Worm (Caenorhabditis elegans) whole organism, L2 larva: ENCODE data around the gene C14A4.6.

Experiments used
- C34F6.9 ChIP-seq: fragments of 150-350 bp; optimal IDR thresholded peaks from 2 replicates; lab custom pipeline; 2014; ENCODE audit warnings: missing biosample characterization, missing genetic modification characterization
- F13H6.1 ChIP-seq: sonication (generic microtip); optimal IDR thresholded peaks from 2 replicates; lab custom pipeline; 2016; ENCODE audit warnings: missing genetic modification characterization, missing compliant biosample characterization
- Y55F3AM.14 ChIP-seq: fragments of 200-800 bp; sonication (Bioruptor generic); optimal IDR thresholded peaks from 2 replicates; lab custom pipeline; 2018; ENCODE audit warnings: mild to moderate bottlenecking, missing genetic modification characterization, missing compliant biosample characterization
- ZK546.5 ChIP-seq: sonication (generic microtip); optimal IDR thresholded peaks from 2 replicates; lab custom pipeline; 2017; ENCODE audit warnings: missing biosample characterization, missing genetic modification characterization
- alr-1 ChIP-seq: fragments of 150-350 bp; optimal IDR thresholded peaks from 2 replicates; lab custom pipeline; 2014; ENCODE audit warnings: missing biosample characterization, missing genetic modification characterization
- aly-2 ChIP-seq: fragments of 150-350 bp; optimal IDR thresholded peaks from 2 replicates; lab custom pipeline; 2014; ENCODE audit warnings: missing biosample characterization, missing genetic modification characterization
- ama-1 ChIP-seq: fragments of 150-350 bp; optimal IDR thresholded peaks from 2 replicates; lab custom pipeline; 2018; ENCODE audit warnings: inconsistent platforms
- blmp-1 ChIP-seq: sonication (generic microtip); optimal IDR thresholded peaks from 2 replicates; lab custom pipeline; 2017; ENCODE audit warnings: missing genetic modification characterization, mild to moderate bottlenecking, missing compliant biosample characterization, antibody characterized with exemption, moderate library complexity; ENCODE audit not compliant: insufficient read depth
- ceh-16 ChIP-seq: fragments of 150-350 bp; optimal IDR thresholded peaks from 2 replicates; lab custom pipeline; 2014; ENCODE audit warnings: missing biosample characterization, missing genetic modification characterization
- crh-2 ChIP-seq: sonication (generic microtip); optimal IDR thresholded peaks from 2 replicates; lab custom pipeline; 2017; ENCODE audit warnings: missing biosample characterization, missing genetic modification characterization
- egl-27 ChIP-seq: sonication (generic microtip); optimal IDR thresholded peaks from 3 replicates; lab custom pipeline; 2017; ENCODE audit warnings: missing biosample characterization, missing genetic modification reagents, missing genetic modification characterization
- elt-1 ChIP-seq: fragments of 150-350 bp; optimal IDR thresholded peaks from 2 replicates; lab custom pipeline; 2014; ENCODE audit warnings: missing biosample characterization, missing genetic modification characterization
- elt-3 ChIP-seq: sonication (generic microtip); optimal IDR thresholded peaks from 2 replicates; lab custom pipeline; 2017; ENCODE audit warnings: missing biosample characterization, missing genetic modification characterization
- fos-1 ChIP-seq: fragments of 150-350 bp; optimal IDR thresholded peaks from 2 replicates; lab custom pipeline; 2014; ENCODE audit warnings: missing biosample characterization, missing genetic modification characterization
- gmeb-1 ChIP-seq: fragments of 150-350 bp; optimal IDR thresholded peaks from 2 replicates; lab custom pipeline; 2014; ENCODE audit warnings: missing biosample characterization, missing genetic modification characterization
- lin-11 ChIP-seq: fragments of 150-350 bp; sonication (generic microtip); optimal IDR thresholded peaks from 2 replicates; lab custom pipeline; 2014; ENCODE audit warnings: missing biosample characterization, missing genetic modification characterization, inconsistent platforms, mixed read lengths
- lin-13 ChIP-seq: fragments of 150-350 bp; optimal IDR thresholded peaks from 2 replicates; lab custom pipeline; 2014; ENCODE audit warnings: missing biosample characterization, missing genetic modification reagents, missing genetic modification characterization
- lsy-2 ChIP-seq, 2 experiments: fragments of 150-350 bp in 1 of 2; sonication (generic microtip) in 1 of 2; optimal IDR thresholded peaks; 2 replicates each; lab custom pipeline; 2014 to 2017; ENCODE audit warnings: missing biosample characterization in 2 of 2, missing genetic modification characterization in 2 of 2
- mbf-1 ChIP-seq: sonication (generic microtip); optimal IDR thresholded peaks from 2 replicates; lab custom pipeline; 2017; ENCODE audit warnings: missing biosample characterization, missing genetic modification characterization
- mdl-1 ChIP-seq, 2 experiments: fragments of 150-350 bp in 1 of 2; sonication (generic microtip) in 1 of 2; optimal IDR thresholded peaks; 2 replicates each; lab custom pipeline; 2017; ENCODE audit warnings: missing biosample characterization in 2 of 2, missing genetic modification characterization in 2 of 2
- nhr-10 ChIP-seq: sonication (generic microtip); optimal IDR thresholded peaks from 2 replicates; lab custom pipeline; 2017; ENCODE audit warnings: missing biosample characterization, missing genetic modification characterization
- nhr-11 ChIP-seq: fragments of 150-350 bp; optimal IDR thresholded peaks from 2 replicates; lab custom pipeline; 2014; ENCODE audit warnings: missing biosample characterization, missing genetic modification characterization
- nhr-12 ChIP-seq: fragments of 150-350 bp; optimal IDR thresholded peaks from 2 replicates; lab custom pipeline; 2014; ENCODE audit warnings: missing biosample characterization, missing genetic modification characterization
- nhr-129 ChIP-seq: fragments of 150-350 bp; optimal IDR thresholded peaks from 2 replicates; lab custom pipeline; 2014; ENCODE audit warnings: missing biosample characterization, missing genetic modification characterization
- nhr-21 ChIP-seq: fragments of 150-350 bp; optimal IDR thresholded peaks from 2 replicates; lab custom pipeline; 2014; ENCODE audit warnings: missing biosample characterization, missing genetic modification characterization
- nhr-23 ChIP-seq: fragments of 150-350 bp; optimal IDR thresholded peaks from 2 replicates; lab custom pipeline; 2014; ENCODE audit warnings: missing biosample characterization, missing genetic modification reagents, missing genetic modification characterization
- nhr-237 ChIP-seq: fragments of 150-350 bp; optimal IDR thresholded peaks from 2 replicates; lab custom pipeline; 2014; ENCODE audit warnings: missing biosample characterization, missing genetic modification characterization
- nhr-25 ChIP-seq: fragments of 150-350 bp; sonication (generic microtip); optimal IDR thresholded peaks from 3 replicates; lab custom pipeline; 2014; ENCODE audit warnings: missing biosample characterization, missing genetic modification characterization
- nhr-6 ChIP-seq: fragments of 150-350 bp; optimal IDR thresholded peaks from 2 replicates; lab custom pipeline; 2014; ENCODE audit warnings: missing biosample characterization, missing genetic modification characterization
- nhr-77 ChIP-seq: fragments of 150-350 bp; optimal IDR thresholded peaks from 2 replicates; lab custom pipeline; 2014; ENCODE audit warnings: missing biosample characterization, missing genetic modification characterization
- peb-1 ChIP-seq: fragments of 150-350 bp; optimal IDR thresholded peaks from 2 replicates; lab custom pipeline; 2014; ENCODE audit warnings: missing biosample characterization, missing genetic modification characterization
- sem-4 ChIP-seq: fragments of 150-350 bp; optimal IDR thresholded peaks from 2 replicates; lab custom pipeline; 2014; ENCODE audit warnings: missing biosample characterization, missing genetic modification reagents, missing genetic modification characterization
- sma-3 ChIP-seq: sonication (generic microtip); optimal IDR thresholded peaks from 2 replicates; lab custom pipeline; 2016; ENCODE audit warnings: missing genetic modification reagents, missing genetic modification characterization, missing compliant biosample characterization
- sma-9 ChIP-seq, 2 experiments: fragments of 150-350 bp in 1 of 2; sonication (generic microtip) in 1 of 2; optimal IDR thresholded peaks; 2 replicates each; lab custom pipeline; 2014 to 2016; ENCODE audit warnings: missing genetic modification characterization in 2 of 2, mild to moderate bottlenecking in 1 of 2, missing biosample characterization in 1 of 2, missing compliant biosample characterization in 1 of 2, missing genetic modification reagents in 1 of 2, moderate library complexity in 1 of 2
- snpc-4 ChIP-seq: fragments of 150-350 bp; optimal IDR thresholded peaks from 2 replicates; lab custom pipeline; 2014; ENCODE audit warnings: missing biosample characterization, missing genetic modification characterization
- unc-39 ChIP-seq: fragments of 150-350 bp; optimal IDR thresholded peaks from 2 replicates; lab custom pipeline; 2014; ENCODE audit warnings: missing biosample characterization, missing genetic modification characterization
- unc-55 ChIP-seq: fragments of 150-350 bp; sonication (generic microtip); optimal IDR thresholded peaks from 3 replicates; lab custom pipeline; 2014; ENCODE audit warnings: missing biosample characterization, missing genetic modification reagents, missing genetic modification characterization
- ztf-1 ChIP-seq: fragments of 200-800 bp; sonication (Bioruptor generic); conservative IDR thresholded peaks from 2 replicates; pipeline ENCODE4 v1.3.6; 2022; ENCODE audit warnings: missing genetic modification characterization, missing compliant biosample characterization
- ztf-11 ChIP-seq: sonication (generic microtip); optimal IDR thresholded peaks from 2 replicates; lab custom pipeline; 2017; ENCODE audit warnings: missing biosample characterization, missing genetic modification characterization
- ztf-4 ChIP-seq: fragments of 150-350 bp; optimal IDR thresholded peaks from 2 replicates; lab custom pipeline; 2014; ENCODE audit warnings: missing biosample characterization, missing genetic modification characterization

Gene C14A4.6

DNA sequence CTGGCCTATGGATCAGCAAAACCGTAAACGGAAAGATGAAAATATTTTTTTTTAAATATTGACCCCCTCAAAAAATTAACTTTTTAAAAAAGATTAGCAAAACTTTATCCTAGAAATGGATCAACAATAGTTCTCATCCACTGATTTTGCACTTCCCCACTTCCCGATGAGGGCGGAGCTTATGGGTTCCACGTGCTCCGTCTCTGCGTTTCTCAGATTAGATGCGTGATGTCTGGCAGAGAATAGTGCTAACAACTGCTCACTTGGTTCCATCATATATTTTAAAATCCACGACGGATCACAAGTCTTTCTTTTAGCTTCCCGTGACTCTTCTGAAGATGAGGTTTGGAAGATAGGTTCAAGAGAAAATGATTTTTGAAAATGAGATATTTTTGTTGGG is 36.2 kb downstream of the C14A4.6 start:
- TF ChIP-seq nhr-25 (tag; lab: Kevin White, UChicago) (no peak), alr-1 (tag; lab: Kevin White, UChicago) (no peak), mdl-1 (tag; optimal IDR thresholded peaks at IDR 0.05; lab: Kevin White, UChicago) (peak; percentile 6 to 43), ZK546.5 (no peak), C34F6.9 (tag; lab: Kevin White, UChicago) (no peak), nhr-77 (tag; lab: Kevin White, UChicago) (no peak), elt-3 (tag; lab: Kevin White, UChicago) (no peak), nhr-237 (no peak), sem-4 (tag; lab: Kevin White, UChicago) (no peak), peb-1 (tag; lab: Kevin White, UChicago) (no peak), nhr-129 (tag; lab: Kevin White, UChicago) (peak; percentile 58), nhr-6 (tag; lab: Kevin White, UChicago) (peak; percentile 20), ztf-1 (GFP tag; lab: Robert Waterston, UW) (no peak), sma-9 (GFP tag; optimal IDR thresholded peaks at IDR 0.05; lab: Kevin White, UChicago) (peak; percentile 66), sma-9 (tag; optimal IDR thresholded peaks at IDR 0.05; lab: Kevin White, UChicago) (no peak), F13H6.1 (tag; lab: Kevin White, UChicago) (peak; percentile 45), elt-1 (tag; lab: Kevin White, UChicago) (no peak), ztf-4 (tag; lab: Kevin White, UChicago) (no peak)

DNA sequence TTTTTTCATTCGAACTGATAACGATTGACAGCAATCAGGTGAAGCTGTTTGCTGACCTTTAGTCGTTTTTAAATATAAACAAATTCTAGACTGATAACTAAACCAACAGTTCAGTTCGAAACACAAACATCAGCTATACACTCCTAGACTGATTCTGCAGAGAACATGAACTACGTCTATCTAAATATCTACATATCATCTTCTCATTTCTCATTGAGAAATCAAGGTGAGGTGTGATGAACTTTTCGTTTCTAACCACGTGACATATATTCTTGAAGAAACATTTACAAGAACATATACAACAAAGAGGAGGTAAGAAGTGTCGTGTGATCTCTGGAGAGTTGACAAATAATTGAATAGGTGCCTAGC is 37.4 kb downstream of the C14A4.6 start:
- TF ChIP-seq aly-2 (tag; lab: Kevin White, UChicago), result no peak
- TF ChIP-seq snpc-4, result peak; percentile 13
- peak; percentile 85 for TF ChIP-seq nhr-129 (tag; lab: Kevin White, UChicago)
- TF ChIP-seq nhr-21 (tag; lab: Kevin White, UChicago), result peak; percentile 79
- no peak for TF ChIP-seq nhr-12 (tag; lab: Kevin White, UChicago)
- peak; percentile 90 for TF ChIP-seq nhr-25 (tag; lab: Kevin White, UChicago)
- TF ChIP-seq sma-3 (GFP tag; lab: Kevin White, UChicago), result peak; percentile 41
- TF ChIP-seq C34F6.9 (tag; lab: Kevin White, UChicago), result peak; percentile 80
- no peak for TF ChIP-seq elt-3 (tag; lab: Kevin White, UChicago)
- no peak for TF ChIP-seq nhr-23 (tag; lab: Kevin White, UChicago)
- TF ChIP-seq F13H6.1 (tag; lab: Kevin White, UChicago), result peak; percentile 36
- TF ChIP-seq lsy-2 (tag; optimal IDR thresholded peaks at IDR 0.05; lab: Kevin White, UChicago), result peak in 1 of 2 experiments; percentile 62
- TF ChIP-seq nhr-11 (tag; lab: Kevin White, UChicago), result peak; percentile 41
- no peak for TF ChIP-seq alr-1 (tag; lab: Kevin White, UChicago)
- peak; percentile 71 for TF ChIP-seq nhr-6 (tag; lab: Kevin White, UChicago)
- peak in 1 of 2 experiments; percentile 50 for TF ChIP-seq mdl-1 (tag; optimal IDR thresholded peaks at IDR 0.05; lab: Kevin White, UChicago)
- peak; percentile 37 for TF ChIP-seq gmeb-1 (tag; lab: Kevin White, UChicago)
- TF ChIP-seq mbf-1 (tag; lab: Kevin White, UChicago), result no peak
- no peak for TF ChIP-seq unc-39 (tag; lab: Kevin White, UChicago)
- TF ChIP-seq ztf-4 (tag; lab: Kevin White, UChicago), result peak; percentile 93
- TF ChIP-seq fos-1 (tag; lab: Kevin White, UChicago), result peak; percentile 5
- TF ChIP-seq egl-27 (tag; lab: Kevin White, UChicago), result no peak
- TF ChIP-seq ama-1 (lab: Kevin White, UChicago), result peak; percentile 15
- TF ChIP-seq sma-9 (GFP tag; optimal IDR thresholded peaks at IDR 0.05; lab: Kevin White, UChicago), result peak; percentile 77
- no peak for TF ChIP-seq sma-9 (tag; optimal IDR thresholded peaks at IDR 0.05; lab: Kevin White, UChicago)
- no peak for TF ChIP-seq ceh-16
- peak; percentile 32 for TF ChIP-seq lin-13 (GFP tag; lab: Kevin White, UChicago)
- TF ChIP-seq crh-2 (tag; lab: Kevin White, UChicago), result peak; percentile 79
- peak; percentile 75 for TF ChIP-seq blmp-1 (tag; lab: Kevin White, UChicago)

DNA sequence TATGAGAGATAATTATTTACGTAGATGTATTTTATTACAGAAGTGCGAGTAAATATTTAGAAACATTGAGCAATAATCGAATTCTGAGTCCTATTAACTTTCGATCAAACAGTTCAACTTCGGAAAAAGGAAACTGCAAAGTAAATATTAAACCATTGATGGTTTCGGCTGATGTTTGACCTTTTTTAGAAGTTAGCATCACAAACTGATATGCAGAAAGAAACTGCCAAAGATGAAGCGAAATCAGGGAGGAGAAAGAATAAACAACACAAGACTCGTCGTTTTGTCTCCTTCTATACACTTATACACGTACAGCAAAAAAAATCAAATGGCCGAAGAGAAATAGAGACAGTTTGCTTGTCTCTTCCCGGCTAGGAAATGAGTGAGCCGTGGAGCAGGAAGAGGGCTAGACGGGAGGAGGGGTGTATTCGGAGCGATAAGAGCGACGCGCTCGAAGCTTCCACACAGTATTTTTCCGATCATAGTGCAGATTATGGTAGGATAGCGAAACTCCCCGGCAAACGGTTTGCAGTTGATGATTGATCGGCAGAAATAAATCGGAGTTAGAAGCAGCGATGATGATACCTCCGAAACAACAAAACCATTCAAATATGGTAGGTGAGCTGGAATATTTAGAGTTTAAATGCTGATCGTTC is 37.9 kb downstream of the C14A4.6 start:
- TF ChIP-seq lin-11 (no peak), nhr-25 (tag; lab: Kevin White, UChicago) (no peak), Y55F3AM.14 (GFP tag; lab: Kevin White, UChicago) (no peak), blmp-1 (tag; lab: Kevin White, UChicago) (no peak), ztf-11 (tag; lab: Kevin White, UChicago) (no peak), fos-1 (tag; lab: Kevin White, UChicago) (peak; percentile 39), aly-2 (tag; lab: Kevin White, UChicago) (no peak), ztf-1 (GFP tag; lab: Robert Waterston, UW) (no peak), nhr-237 (no peak), nhr-77 (tag; lab: Kevin White, UChicago) (no peak), nhr-10 (tag; lab: Kevin White, UChicago) (no peak), unc-55 (GFP tag; lab: Kevin White, UChicago) (no peak), ama-1 (lab: Kevin White, UChicago) (no peak), egl-27 (tag; lab: Kevin White, UChicago) (no peak), sma-9 (GFP tag; optimal IDR thresholded peaks at IDR 0.05; lab: Kevin White, UChicago) (peak; percentile 45), sma-9 (tag; optimal IDR thresholded peaks at IDR 0.05; lab: Kevin White, UChicago) (no peak), nhr-129 (tag; lab: Kevin White, UChicago) (peak; percentile 23), ZK546.5 (no peak), elt-3 (tag; lab: Kevin White, UChicago) (no peak), lin-13 (GFP tag; lab: Kevin White, UChicago) (no peak), unc-39 (tag; lab: Kevin White, UChicago) (no peak), elt-1 (tag; lab: Kevin White, UChicago) (no peak), nhr-21 (tag; lab: Kevin White, UChicago) (no peak)
